Fruit fly (Drosophila melanogaster) ovary, adult (tissue): Measurements from ENCODE around the gene X11Lbeta.
"Not testable (repeated sequence)": the region's sequence is repeated elsewhere in the genome, so short reads cannot be mapped to it uniquely, and the experiment has no call there.

Source experiments
- CG17801 ChIP-seq: fragments of 200-800 bp; optimal IDR thresholded peaks from 2 replicates; lab custom pipeline; 2019; ENCODE audit warnings: missing biosample characterization, mild to moderate bottlenecking, missing genetic modification characterization, moderate library complexity; ENCODE audit not compliant: partially characterized antibody

The X11Lbeta gene

DNA sequence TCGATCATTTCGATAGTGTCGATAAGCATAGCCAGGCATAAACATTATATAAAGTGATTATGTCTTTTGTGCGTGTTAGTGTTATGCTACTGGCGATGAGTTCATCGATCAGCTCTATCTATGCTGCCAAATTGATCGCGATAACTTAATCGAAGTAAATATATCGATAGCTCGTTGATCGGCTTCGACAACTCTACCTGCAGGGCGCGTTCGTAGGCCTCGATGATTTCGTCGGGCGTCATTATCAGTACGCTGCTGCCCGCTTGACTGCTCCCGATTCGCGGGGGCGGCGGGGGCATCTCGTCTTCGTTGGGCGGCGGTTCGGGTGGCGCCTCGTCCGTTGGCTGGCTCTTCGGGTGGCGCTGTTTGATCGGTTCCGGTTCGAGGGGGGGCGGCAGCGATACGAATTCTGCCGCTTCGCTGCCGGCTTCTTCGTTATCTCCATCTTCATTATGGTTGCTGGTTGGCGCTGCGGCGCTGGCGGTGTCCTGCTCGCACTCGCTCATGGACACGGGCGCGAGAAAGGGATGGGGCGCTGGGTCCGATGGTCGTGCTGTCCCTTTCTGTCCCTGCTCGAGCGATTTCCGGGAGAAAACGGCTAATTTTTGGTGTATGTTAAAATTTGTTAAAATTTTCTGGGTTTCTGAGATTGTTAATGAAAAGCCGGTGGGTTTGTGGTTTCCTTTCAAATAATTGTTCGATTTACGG is 25.3 kb upstream of the X11Lbeta start, which contains the start of gene CG1628:
Gene CG1628 (minus strand): TSS at position 658 of the 708 bp plus-strand sequence.
- no peak for TF ChIP-seq CG17801 (GFP tag; lab: Kevin White, UChicago)

DNA sequence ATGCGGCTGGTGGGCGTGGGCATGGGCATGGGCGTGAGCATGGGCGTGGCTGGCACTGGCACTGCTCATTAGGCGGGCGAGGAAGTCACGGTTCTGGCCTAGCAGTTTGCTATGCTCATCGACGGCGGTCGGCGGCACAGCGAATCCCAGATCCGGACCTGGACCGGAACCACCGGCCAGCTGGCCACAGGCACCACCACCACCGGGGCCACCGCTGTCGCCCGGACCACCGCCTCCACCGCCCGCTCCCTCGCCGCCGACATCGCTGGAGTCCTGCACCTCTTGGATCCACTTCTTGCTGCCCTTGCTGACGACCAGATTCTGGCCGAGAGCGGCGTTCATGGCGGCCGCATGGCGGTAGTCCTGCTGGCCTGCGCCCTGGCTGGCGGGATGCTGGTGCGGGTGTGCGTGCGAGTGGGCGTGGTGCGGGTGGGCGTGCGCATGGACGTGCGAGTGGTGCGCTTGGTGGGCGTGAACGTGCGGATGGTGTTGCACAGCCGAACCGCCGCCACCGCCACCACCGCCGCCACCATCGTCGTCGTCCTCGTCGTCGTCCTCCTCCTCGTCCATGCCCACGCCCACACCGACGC is 20.6 kb upstream of the X11Lbeta start:
- no peak for TF ChIP-seq CG17801 (GFP tag; lab: Kevin White, UChicago)

DNA sequence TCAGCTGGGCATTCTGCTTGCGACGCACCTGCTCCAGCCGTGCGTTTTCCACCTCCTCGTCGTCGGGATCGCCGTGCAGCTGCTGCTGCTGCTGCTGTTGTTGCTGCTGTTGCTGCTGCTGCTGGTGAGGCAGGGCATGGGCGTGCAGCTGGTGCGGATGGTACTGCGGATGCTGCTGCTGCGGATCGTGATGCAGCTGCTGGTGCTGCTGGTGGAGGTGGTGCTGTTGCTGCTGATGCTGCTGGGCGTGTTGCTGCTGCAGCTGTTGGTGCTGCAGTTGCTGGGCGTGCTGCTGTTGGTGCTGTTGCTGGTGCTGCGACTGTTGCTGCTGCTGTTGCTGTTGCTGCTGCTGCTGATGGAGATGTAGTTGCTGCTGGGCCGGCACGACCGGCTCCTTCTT is 19.9 kb upstream of the X11Lbeta start:
- TF ChIP-seq CG17801 (GFP tag; lab: Kevin White, UChicago) = no peak

DNA sequence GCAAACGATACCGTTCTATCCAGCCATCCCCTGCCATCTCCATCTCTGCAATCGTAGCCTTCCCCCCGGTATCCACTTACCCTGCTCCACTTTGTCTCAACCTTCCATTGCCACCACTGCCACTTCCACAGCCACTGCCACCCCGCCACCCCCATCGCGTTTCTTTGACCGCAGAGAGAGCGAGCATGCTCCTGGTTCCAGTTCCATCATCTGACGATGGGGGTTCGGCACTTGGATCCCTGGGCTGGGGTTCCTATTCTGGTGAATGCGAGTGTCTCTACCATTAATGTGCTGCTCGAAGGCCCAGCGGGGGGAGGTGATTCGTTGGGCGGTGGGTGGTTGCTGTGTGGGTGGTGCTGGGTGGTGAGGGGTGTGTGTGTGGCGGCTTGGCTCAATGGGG is 14.0 kb upstream of the X11Lbeta start:
- TF ChIP-seq CG17801 (GFP tag; lab: Kevin White, UChicago) = no peak

DNA sequence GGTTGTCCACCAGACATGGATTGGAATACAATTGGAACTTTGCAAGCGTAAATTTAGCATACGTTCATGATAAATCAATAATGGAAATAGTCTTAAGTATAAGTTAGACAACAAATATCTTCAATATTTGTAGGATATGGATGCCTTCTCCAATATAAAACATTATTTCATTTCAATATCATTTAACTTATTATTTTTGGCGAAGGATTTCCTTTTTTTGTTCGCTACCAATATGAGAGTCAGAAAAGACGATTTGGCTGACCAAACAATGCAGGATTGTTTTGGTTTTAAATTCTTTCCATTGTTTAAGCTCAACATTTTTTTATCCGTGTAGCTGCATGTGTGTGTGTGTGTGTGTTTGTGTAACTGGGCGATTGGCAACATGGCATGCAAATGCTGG is 12.3 kb upstream of the X11Lbeta start:
- no peak for TF ChIP-seq CG17801 (GFP tag; lab: Kevin White, UChicago)

DNA sequence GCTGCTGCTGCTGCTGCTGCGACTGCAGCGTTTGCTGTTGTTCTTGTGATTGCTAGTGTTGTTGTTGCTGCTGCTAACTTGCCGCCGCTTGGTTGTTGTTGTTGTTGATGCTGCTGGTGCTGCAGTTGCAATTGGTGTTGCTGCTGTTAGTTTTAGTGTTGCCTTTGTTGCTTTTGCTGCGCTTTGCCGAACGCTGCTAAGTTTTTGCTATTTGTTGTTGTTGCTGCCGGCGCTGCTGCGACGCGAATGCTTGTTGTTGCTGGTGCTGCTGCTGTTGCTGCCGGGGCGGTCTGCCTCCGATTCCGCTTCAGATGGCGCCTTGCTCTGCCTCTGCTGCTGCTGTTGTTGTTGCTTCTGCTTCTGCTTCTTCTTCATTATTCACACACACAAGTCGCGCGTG is 9.0 kb upstream of the X11Lbeta start:
- TF ChIP-seq CG17801 (GFP tag; lab: Kevin White, UChicago) = no peak

DNA sequence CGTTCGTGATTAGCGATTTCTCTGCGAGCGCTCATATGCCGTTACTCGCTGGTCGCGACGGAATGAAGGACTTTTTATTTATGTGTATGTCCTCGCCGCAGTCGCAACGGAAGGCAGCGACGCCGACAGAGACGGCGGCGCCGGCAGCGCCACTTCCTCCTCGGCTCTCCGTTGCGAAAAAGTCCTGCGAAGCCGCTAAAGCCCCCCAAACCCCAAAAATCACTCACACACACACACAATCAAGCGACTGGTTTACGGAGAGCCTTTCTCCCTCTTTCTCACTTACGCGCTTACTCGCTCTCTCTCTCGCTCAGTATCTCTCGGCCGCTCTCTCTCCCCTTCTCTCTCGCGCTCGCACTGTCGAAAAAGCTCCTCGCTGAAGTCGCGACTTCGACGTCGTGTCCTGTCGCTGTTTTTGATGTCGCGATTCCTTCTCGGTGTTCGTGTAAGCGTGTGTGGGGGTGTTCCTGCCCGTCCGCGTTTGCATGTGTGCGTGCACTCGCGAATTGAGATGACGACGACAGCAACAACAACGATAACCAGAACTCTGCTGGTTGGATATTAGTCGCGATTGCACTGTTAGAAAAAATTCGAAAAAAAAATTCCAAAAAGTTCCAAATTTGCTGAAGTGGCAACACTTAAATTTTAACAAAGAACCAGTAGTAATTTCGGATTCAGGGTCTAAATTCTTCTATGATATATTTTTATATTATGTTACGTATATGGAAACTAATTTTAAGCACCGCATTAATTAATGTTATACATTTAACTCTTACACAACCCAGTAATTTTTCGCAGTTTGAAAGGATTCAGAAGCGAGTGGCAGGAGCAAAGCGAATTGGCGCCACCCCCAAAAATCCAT is 7.2 kb upstream of the X11Lbeta start, which contains the start of gene CG43347:
Gene CG43347 (minus strand): TSS at position 47 of the 862 bp plus-strand sequence.
- TF ChIP-seq CG17801 (GFP tag; lab: Kevin White, UChicago) = no peak

DNA sequence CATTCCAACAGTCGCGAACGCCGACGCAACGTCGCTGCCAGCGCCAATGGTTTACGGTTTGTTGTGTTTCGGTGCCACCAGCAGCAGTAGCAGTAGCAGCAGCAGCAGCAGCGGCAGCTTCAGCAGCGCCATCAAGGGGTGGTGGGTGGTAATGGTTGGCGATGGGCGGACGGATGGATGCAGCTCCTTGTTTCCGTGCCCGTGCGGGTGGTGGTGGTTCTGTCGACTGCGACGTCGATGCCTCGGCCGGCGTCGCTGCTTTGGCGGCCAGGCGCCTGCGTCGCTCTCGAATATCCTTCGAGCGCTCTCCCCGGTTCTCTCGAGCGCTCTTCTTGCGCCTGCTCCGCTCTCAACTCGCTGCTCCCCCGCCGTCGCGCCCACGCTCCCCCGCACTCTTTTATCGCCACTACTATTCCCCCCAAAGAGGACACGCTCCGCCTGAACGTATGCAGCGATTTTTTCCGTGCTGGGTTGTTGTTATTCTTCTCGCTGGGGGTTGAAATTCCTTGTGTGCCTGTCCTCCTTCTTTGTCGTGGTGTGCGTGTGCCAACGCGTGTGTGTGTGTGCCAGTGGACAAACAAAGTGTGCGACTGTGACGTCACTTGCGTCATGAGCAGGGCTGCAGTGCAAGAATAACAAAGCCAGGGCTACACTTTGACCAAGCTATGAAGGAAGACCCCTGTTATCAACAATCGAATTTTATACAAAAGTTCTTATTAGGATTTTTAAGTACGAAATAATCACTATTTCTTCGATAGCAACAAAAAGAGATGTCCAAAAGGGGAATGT is 6.1 kb upstream of the X11Lbeta start:
- no peak for TF ChIP-seq CG17801 (GFP tag; lab: Kevin White, UChicago)

DNA sequence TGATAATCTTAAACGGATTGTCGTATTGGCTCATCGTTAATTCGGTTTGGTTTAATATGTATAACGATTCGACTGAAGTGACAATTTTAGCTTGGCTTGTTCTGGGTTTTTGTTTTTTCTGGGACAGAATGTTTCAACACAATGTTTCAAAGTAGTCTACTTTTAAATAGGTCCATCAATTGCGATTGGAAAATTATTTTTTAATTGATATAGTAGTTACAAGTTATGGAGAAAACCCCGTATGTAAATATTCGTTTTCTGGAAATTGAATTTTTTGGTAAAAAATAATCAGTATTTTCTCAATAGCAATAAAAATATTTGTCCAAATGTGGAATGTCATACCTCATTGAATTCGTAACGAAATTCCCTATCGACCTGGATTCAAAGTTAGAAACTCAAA is 4.4 kb upstream of the X11Lbeta start, which contains the start of gene Rab9Db:
Gene Rab9Db (minus strand): TSS at position 101 of the 400 bp plus-strand sequence.
- TF ChIP-seq CG17801 (GFP tag; lab: Kevin White, UChicago) = not testable (repeated sequence)

DNA sequence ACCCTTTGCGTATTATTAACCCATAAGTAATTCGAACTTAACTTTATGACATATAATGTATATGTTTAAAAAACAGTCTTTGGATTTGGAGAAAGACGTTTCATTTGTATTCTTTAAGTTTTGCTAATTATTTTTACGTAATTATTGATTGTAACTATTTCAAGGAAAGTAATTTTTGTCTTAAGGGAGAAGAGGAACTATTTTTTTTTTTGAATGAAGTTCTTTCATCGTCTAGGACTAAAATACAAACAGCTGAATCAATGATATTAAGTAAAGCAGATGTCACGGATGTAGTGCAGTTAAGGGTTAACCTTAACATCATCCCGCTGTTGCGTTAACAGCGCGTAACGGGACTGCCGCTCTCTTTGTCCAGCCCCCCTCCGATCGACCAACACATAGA is 1.3 kb downstream of the X11Lbeta start:
- no peak for TF ChIP-seq CG17801 (GFP tag; lab: Kevin White, UChicago)

DNA sequence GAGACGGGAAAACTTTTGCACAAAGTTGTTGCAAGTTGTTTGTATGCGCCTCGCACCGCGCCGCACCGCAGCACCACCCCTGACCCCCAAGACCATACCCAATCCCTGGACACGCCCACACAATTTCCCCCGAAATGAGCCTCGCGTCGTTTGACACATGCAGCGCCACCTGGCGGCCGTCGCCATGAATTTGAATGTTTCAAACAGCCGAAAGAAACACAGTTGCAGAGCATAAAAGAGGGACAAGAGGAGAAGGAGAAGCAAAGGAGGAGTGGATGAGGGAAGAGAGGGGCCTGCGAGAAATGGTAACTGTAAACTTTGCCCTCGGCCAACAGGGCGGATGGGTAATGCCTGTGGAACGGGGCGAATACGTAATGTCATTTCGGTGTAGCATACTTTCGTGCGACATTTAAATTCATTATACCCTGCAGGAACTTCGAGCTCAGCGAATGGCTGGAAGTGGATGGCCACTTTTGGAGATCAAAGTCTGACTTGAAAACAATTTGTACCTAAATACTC is 14.8 kb downstream of the X11Lbeta start:
- TF ChIP-seq CG17801 (GFP tag; lab: Kevin White, UChicago) = no peak

DNA sequence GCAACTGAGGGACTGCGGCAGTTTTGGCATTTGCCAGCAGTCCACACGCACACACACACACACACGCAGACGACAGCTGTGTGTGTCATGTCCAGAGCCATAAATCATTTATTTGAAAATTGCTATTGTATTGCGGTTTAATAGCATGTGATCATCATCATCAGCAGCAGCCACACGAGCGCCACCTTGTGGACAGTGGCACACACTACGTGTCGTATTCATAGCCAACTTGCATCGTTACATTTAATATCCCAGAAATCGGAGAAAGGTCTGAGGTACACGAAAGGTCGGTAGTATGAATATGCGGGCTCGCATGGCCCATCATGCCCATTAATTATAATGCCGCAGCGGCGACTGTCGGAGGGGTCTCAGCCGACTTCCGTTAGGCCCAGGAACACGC is 28.7 kb downstream of the X11Lbeta start:
- no peak for TF ChIP-seq CG17801 (GFP tag; lab: Kevin White, UChicago)

DNA sequence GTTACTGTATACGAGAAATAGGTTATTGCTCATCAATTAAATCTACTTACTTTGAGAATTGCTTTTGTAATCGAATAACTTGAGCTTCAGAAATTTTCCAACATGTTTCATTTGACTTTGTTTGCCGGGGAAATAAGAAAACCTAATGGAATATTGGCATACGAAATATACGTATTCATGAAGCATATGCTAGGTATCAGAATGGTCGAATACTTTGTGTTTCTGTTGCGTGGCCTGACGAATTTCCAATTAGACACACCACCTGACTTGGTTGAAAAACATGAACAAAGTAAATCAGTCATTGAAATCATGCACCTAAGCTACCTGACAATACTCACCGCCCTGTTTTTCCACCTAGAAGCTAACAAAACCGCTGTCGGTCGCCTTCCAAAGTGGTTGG is 29.8 kb downstream of the X11Lbeta start, which contains the start of gene CG2111:
Gene CG2111 (plus strand): TSS at position 301 of the 400 bp plus-strand sequence.
- TF ChIP-seq CG17801 (GFP tag; lab: Kevin White, UChicago) = no peak

DNA sequence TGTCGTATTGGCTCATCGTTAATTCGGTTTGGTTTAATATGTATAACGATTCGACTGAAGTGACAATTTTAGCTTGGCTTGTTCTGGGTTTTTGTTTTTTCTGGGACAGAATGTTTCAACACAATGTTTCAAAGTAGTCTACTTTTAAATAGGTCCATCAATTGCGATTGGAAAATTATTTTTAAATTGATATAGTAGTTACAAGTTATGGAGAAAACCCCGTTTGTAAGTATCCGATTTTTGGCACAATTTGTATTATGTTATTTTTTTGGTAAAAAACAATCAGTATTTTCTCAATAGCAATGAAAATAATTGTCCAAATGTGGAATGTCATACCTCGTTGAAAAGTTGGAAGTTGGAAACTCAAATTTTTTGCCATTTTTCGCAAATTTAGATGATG is 34.2 kb downstream of the X11Lbeta start, which contains the start of gene Rab9E:
Gene Rab9E (minus strand): TSS at position 101 of the 400 bp plus-strand sequence.
- not testable (repeated sequence) for TF ChIP-seq CG17801 (GFP tag; lab: Kevin White, UChicago)
